Worm (Caenorhabditis elegans) whole organism, L4/young adult: ENCODE measurements around the gene srt-40.

ENCODE experiments used
- W03F9.2 ChIP-seq: fragments of 150-350 bp; optimal IDR thresholded peaks from 2 replicates; lab custom pipeline; 2014; ENCODE audit warnings: missing biosample characterization, missing genetic modification characterization
- him-1 ChIP-seq: sonication (generic microtip); optimal IDR thresholded peaks from 2 replicates; lab custom pipeline; 2016; ENCODE audit warnings: missing genotype, missing genetic modification reagents, missing genetic modification characterization, missing compliant biosample characterization

- TF ChIP-seq W03F9.2 (tag; lab: Kevin White, UChicago) (no peak), him-1 (tag; lab: Kevin White, UChicago) (no peak)
Measured at ce11 chrV:2221764-2222163, 15.7 kb upstream of the srt-40 start, which contains the start of gene nhr-128.
